Fruit fly (Drosophila melanogaster) whole organism, embryonic: Measurements from ENCODE around the gene Sytbeta.

Experiments
- CG11504 ChIP-seq: fragments of 200-800 bp; sonication (Bioruptor generic); optimal IDR thresholded peaks from 3 replicates; lab custom pipeline; 2019; ENCODE audit warnings: missing biosample characterization, mild to moderate bottlenecking, missing genetic modification characterization, moderate library complexity
- CG11695 ChIP-seq: fragments of 200-800 bp; sonication (Bioruptor generic); IDR thresholded peaks from 3 replicates; pipeline ENCODE4 v1.3.6; 2022; ENCODE audit warnings: missing biosample characterization, missing genetic modification characterization
- CG12155 ChIP-seq: fragments of 200-800 bp; sonication (Bioruptor generic); optimal IDR thresholded peaks from 3 replicates; lab custom pipeline; 2016; ENCODE audit warnings: missing biosample characterization, missing genetic modification characterization
- CG1233 ChIP-seq: fragments of 200-800 bp; sonication (Bioruptor generic); optimal IDR thresholded peaks from 4 replicates; lab custom pipeline; 2018; ENCODE audit warnings: missing biosample characterization, mild to moderate bottlenecking, missing genetic modification characterization
- CG12744 ChIP-seq: fragments of 200-800 bp; sonication (Bioruptor generic); optimal IDR thresholded peaks from 2 replicates; lab custom pipeline; 2016; ENCODE audit warnings: missing biosample characterization, missing genetic modification characterization
- CG14441 ChIP-seq: fragments of 200-800 bp; sonication (Bioruptor generic); IDR thresholded peaks from 2 replicates; pipeline ENCODE4 v1.3.6; 2022; ENCODE audit warnings: missing biosample characterization, missing genetic modification characterization
- CG14860 ChIP-seq: fragments of 200-800 bp; sonication (Bioruptor generic); IDR thresholded peaks from 3 replicates; pipeline ENCODE4 v1.3.6; 2022; ENCODE audit warnings: missing biosample characterization, missing genetic modification characterization; ENCODE audit not compliant: partially characterized antibody
- CG1603 ChIP-seq: fragments of 200-800 bp; sonication (Bioruptor generic); optimal IDR thresholded peaks from 2 replicates; lab custom pipeline; 2019; ENCODE audit warnings: missing biosample characterization, mild to moderate bottlenecking, missing genetic modification characterization, moderate library complexity
- CG17359 ChIP-seq: fragments of 200-800 bp; sonication (Bioruptor generic); optimal IDR thresholded peaks from 3 replicates; lab custom pipeline; 2018; ENCODE audit warnings: missing biosample characterization, mild to moderate bottlenecking, missing genetic modification characterization, moderate library complexity
- CG18011 ChIP-seq: fragments of 200-800 bp; sonication (Bioruptor generic); optimal IDR thresholded peaks from 2 replicates; lab custom pipeline; 2017; ENCODE audit warnings: missing biosample characterization, missing genetic modification characterization, mild to moderate bottlenecking, moderate library complexity, missing genotype
- CG1832 ChIP-seq: fragments of 200-800 bp; sonication (Bioruptor generic); optimal IDR thresholded peaks from 2 replicates; lab custom pipeline; 2017; ENCODE audit warnings: missing biosample characterization, mild to moderate bottlenecking, missing genetic modification characterization, inconsistent platforms
- CG31224 ChIP-seq: fragments of 200-800 bp; sonication (Bioruptor generic); IDR thresholded peaks from 2 replicates; pipeline ENCODE4 v1.3.6; 2022; ENCODE audit warnings: missing biosample characterization, missing genetic modification characterization
- CG3407 ChIP-seq: fragments of 200-800 bp; sonication (Bioruptor generic); optimal IDR thresholded peaks from 2 replicates; lab custom pipeline; 2018; ENCODE audit warnings: missing biosample characterization, mild to moderate bottlenecking, missing genetic modification characterization
- CG34224 ChIP-seq: fragments of 200-800 bp; sonication (Bioruptor generic); IDR thresholded peaks from 3 replicates; pipeline ENCODE4 v1.3.6; 2022; ENCODE audit warnings: missing biosample characterization, missing genetic modification characterization; ENCODE audit not compliant: partially characterized antibody
- CG5245 ChIP-seq: fragments of 200-800 bp; sonication (Bioruptor generic); optimal IDR thresholded peaks from 3 replicates; lab custom pipeline; 2016; ENCODE audit warnings: missing biosample characterization, missing genetic modification characterization
- CG6854 ChIP-seq: fragments of 200-800 bp; sonication (Bioruptor generic); optimal IDR thresholded peaks from 3 replicates; lab custom pipeline; 2017; ENCODE audit warnings: missing biosample characterization, mild to moderate bottlenecking, missing genetic modification characterization
- Dek ChIP-seq: fragments of 200-800 bp; sonication (Bioruptor generic); optimal IDR thresholded peaks from 3 replicates; lab custom pipeline; 2019; ENCODE audit warnings: missing biosample characterization, mild to moderate bottlenecking, missing genetic modification characterization, moderate library complexity
- Dip2 ChIP-seq: fragments of 200-800 bp; sonication (Bioruptor generic); IDR thresholded peaks from 2 replicates; pipeline ENCODE4 v1.3.6; 2022; ENCODE audit warnings: missing biosample characterization, missing genetic modification characterization
- Hr51 ChIP-seq, 2 experiments: fragments of 200-800 bp; sonication (Bioruptor generic); optimal IDR thresholded peaks; 2 replicates in 1 of 2; 3 replicates in 1 of 2; lab custom pipeline; 2016 to 2018; ENCODE audit warnings: missing biosample characterization in 2 of 2, missing genetic modification characterization in 2 of 2, mild to moderate bottlenecking in 1 of 2, moderate library complexity in 1 of 2
- Lim3 ChIP-seq: fragments of 200-800 bp; sonication (Bioruptor generic); IDR thresholded peaks from 2 replicates; pipeline ENCODE4 v1.3.6; 2022; ENCODE audit warnings: missing biosample characterization, missing genetic modification characterization
- MBD-R2 ChIP-seq: fragments of 200-800 bp; sonication (Bioruptor generic); IDR thresholded peaks from 2 replicates; pipeline ENCODE4 v1.3.6; 2022; ENCODE audit warnings: missing biosample characterization, missing genetic modification characterization
- Med ChIP-seq: fragments of 200-800 bp; sonication (Bioruptor generic); peaks from one replicate; lab custom pipeline; 2016; ENCODE audit warnings: missing biosample characterization, missing genetic modification characterization, mild to moderate bottlenecking, inconsistent platforms, moderate library complexity
- Pdp1 ChIP-seq, 2 experiments: fragments of 200-800 bp; sonication (Bioruptor generic); optimal IDR thresholded peaks; 3 replicates each; lab custom pipeline; 2016; ENCODE audit warnings: missing biosample characterization in 2 of 2, missing genetic modification characterization in 2 of 2, mild to moderate bottlenecking in 1 of 2, moderate library complexity in 1 of 2
- Poxn ChIP-seq: fragments of 200-800 bp; sonication (Bioruptor generic); IDR thresholded peaks from 2 replicates; pipeline ENCODE4 v1.3.6; 2022; ENCODE audit warnings: missing biosample characterization, missing genetic modification characterization
- Rfx ChIP-seq: fragments of 200-800 bp; sonication (Bioruptor generic); IDR thresholded peaks from 2 replicates; pipeline ENCODE4 v1.3.6; 2022; ENCODE audit warnings: missing biosample characterization, missing genetic modification characterization
- Spps ChIP-seq: fragments of 200-800 bp; sonication (Bioruptor generic); optimal IDR thresholded peaks from 2 replicates; lab custom pipeline; 2018; ENCODE audit warnings: missing biosample characterization, mild to moderate bottlenecking, missing genetic modification characterization
- Trl ChIP-seq, 3 experiments: fragments of >200 bp in 2 of 3; fragments of 200-800 bp in 1 of 3; sonication (Bioruptor generic) in 1 of 3; optimal IDR thresholded peaks; 2 replicates in 1 of 3; 3 replicates in 2 of 3; lab custom pipeline; 2016 to 2017; ENCODE audit warnings: missing biosample characterization in 1 of 3, missing genetic modification characterization in 1 of 3
- ase ChIP-seq: fragments of 200-800 bp; sonication (Bioruptor generic); IDR thresholded peaks from 3 replicates; pipeline ENCODE4 v1.3.6; 2022; ENCODE audit warnings: missing biosample characterization, missing genetic modification characterization
- cato ChIP-seq: fragments of 200-800 bp; sonication (Bioruptor generic); optimal IDR thresholded peaks from 2 replicates; lab custom pipeline; 2016; ENCODE audit warnings: missing biosample characterization, missing genetic modification characterization, borderline replicate concordance
- chif ChIP-seq, 2 experiments: fragments of 200-800 bp; sonication (Bioruptor generic); optimal IDR thresholded peaks; 3 replicates each; lab custom pipeline; 2016; ENCODE audit warnings: missing biosample characterization in 2 of 2, missing genetic modification characterization in 2 of 2
- corto ChIP-seq: fragments of 200-800 bp; sonication (Bioruptor generic); optimal IDR thresholded peaks from 2 replicates; lab custom pipeline; 2016; ENCODE audit warnings: missing biosample characterization, mild to moderate bottlenecking, missing genetic modification characterization, moderate library complexity
- dmrt99B ChIP-seq: fragments of 200-800 bp; sonication (Bioruptor generic); optimal IDR thresholded peaks from 2 replicates; lab custom pipeline; 2018; ENCODE audit warnings: missing biosample characterization, mild to moderate bottlenecking, missing genetic modification characterization, moderate library complexity
- en ChIP-seq: fragments of 200-800 bp; sonication (Bioruptor generic); optimal IDR thresholded peaks from 2 replicates; lab custom pipeline; 2016; ENCODE audit warnings: missing biosample characterization, missing genetic modification characterization
- esg ChIP-seq: fragments of 200-800 bp; sonication (Bioruptor generic); conservative IDR thresholded peaks from 2 replicates; pipeline ENCODE4 v1.3.6; 2022; ENCODE audit warnings: missing biosample characterization, missing genetic modification characterization
- gro ChIP-seq: fragments of 200-800 bp; sonication (Bioruptor generic); optimal IDR thresholded peaks from 2 replicates; lab custom pipeline; 2016; ENCODE audit warnings: missing biosample characterization, missing genetic modification characterization
- lbe ChIP-seq: fragments of 200-800 bp; sonication (Bioruptor generic); optimal IDR thresholded peaks from 2 replicates; lab custom pipeline; 2016; ENCODE audit warnings: missing biosample characterization, mild to moderate bottlenecking, missing genetic modification characterization
- mirr ChIP-seq: fragments of 200-800 bp; sonication (Bioruptor generic); optimal IDR thresholded peaks from 3 replicates; lab custom pipeline; 2018; ENCODE audit warnings: missing biosample characterization, mild to moderate bottlenecking, missing genetic modification characterization
- nerfin-1 ChIP-seq: fragments of 200-800 bp; sonication (Bioruptor generic); optimal IDR thresholded peaks from 3 replicates; lab custom pipeline; 2019; ENCODE audit warnings: missing biosample characterization, mild to moderate bottlenecking, missing genetic modification characterization, moderate library complexity
- nmo ChIP-seq: fragments of 200-800 bp; sonication (Bioruptor generic); optimal IDR thresholded peaks from 2 replicates; lab custom pipeline; 2018; ENCODE audit warnings: missing biosample characterization, mild to moderate bottlenecking, missing genetic modification characterization, moderate library complexity
- onecut ChIP-seq: fragments of 200-800 bp; sonication (Bioruptor generic); IDR thresholded peaks from 2 replicates; pipeline ENCODE4 v1.3.6; 2022; ENCODE audit warnings: missing biosample characterization, missing genetic modification characterization
- pum ChIP-seq: fragments of 200-800 bp; sonication (Bioruptor generic); optimal IDR thresholded peaks from 2 replicates; lab custom pipeline; 2016; ENCODE audit warnings: missing biosample characterization, missing genetic modification characterization
- ro ChIP-seq: fragments of 200-800 bp; sonication (Bioruptor generic); IDR thresholded peaks from 2 replicates; pipeline ENCODE4 v1.3.6; 2022; ENCODE audit warnings: missing biosample characterization, missing genetic modification characterization
- run ChIP-seq: fragments of 200-800 bp; sonication (Bioruptor generic); optimal IDR thresholded peaks from 3 replicates; lab custom pipeline; 2018; ENCODE audit warnings: missing biosample characterization, mild to moderate bottlenecking, missing genetic modification characterization
- sd ChIP-seq: fragments of 200-800 bp; sonication (Bioruptor generic); optimal IDR thresholded peaks from 3 replicates; lab custom pipeline; 2018; ENCODE audit warnings: missing biosample characterization, mild to moderate bottlenecking, missing genetic modification characterization, moderate library complexity
- trem ChIP-seq: fragments of 200-800 bp; optimal IDR thresholded peaks from 3 replicates; lab custom pipeline; 2019; ENCODE audit warnings: missing biosample characterization, mild to moderate bottlenecking, missing genetic modification characterization, moderate library complexity
- vfl ChIP-seq: fragments of 200-800 bp; sonication (Bioruptor generic); optimal IDR thresholded peaks from 2 replicates; lab custom pipeline; 2016; ENCODE audit warnings: missing biosample characterization, missing genetic modification characterization
- zen2 ChIP-seq: fragments of 200-800 bp; sonication (Bioruptor generic); IDR thresholded peaks from 3 replicates; pipeline ENCODE4 v1.3.6; 2022; ENCODE audit warnings: missing biosample characterization, missing genetic modification characterization; ENCODE audit not compliant: partially characterized antibody

Gene Sytbeta

DNA sequence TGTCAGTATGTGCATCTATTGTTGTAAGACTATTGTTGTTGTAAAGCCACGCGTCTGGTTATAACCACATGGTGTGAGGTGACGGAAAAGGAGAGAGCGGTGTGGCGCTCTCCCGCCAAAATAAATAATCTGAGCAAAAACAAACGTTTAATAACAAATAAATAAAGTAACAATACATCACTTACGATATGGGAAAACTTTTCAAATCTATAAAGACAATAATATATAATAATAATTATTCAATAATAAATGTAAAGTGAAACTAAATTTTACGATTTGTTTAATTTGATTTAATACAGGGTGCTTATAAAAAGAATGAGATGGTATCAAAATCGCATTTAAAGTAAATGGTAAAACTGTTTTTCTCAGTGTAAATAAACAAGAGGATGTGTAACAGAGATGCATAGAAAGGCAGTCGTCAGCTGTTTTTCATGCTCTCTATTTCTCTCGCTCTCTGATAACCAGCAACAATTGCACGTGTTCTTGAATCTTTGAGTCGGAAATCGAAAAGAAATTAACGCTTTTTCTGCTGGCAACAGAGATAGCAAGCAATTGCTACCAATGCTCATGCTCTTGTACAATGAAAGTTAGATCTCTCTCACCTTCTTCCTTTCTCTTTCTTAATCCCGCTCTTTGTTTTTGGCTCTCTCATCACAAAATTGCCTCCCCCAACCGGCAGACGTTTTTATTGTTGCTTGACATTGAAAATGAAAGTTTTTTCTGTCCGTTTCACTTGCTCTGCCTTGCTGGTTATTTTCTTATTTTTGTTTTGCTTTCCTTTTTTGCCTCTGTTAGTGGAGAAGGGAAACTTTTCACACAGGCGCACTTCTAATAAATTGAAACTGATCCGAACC, 34.1 kb upstream of the Sytbeta start (continued):
- peak; percentile 86 to 91 for TF ChIP-seq Trl (optimal IDR thresholded peaks at IDR 0.05; lab: Kevin White, UChicago)
- TF ChIP-seq Trl (GFP tag; optimal IDR thresholded peaks at IDR 0.05; lab: Kevin White, UChicago) = peak; percentile 69
- peak in 1 of 2 experiments; percentile 90 for TF ChIP-seq Hr51 (GFP tag; optimal IDR thresholded peaks at IDR 0.05; lab: Kevin White, UChicago)
- TF ChIP-seq CG17359 (tag; lab: Kevin White, UChicago) = peak; percentile 91
- peak; percentile 91 for TF ChIP-seq nerfin-1 (tag; lab: Kevin White, UChicago)
- peak; percentile 89 for TF ChIP-seq dmrt99B
- TF ChIP-seq mirr (GFP tag; lab: Kevin White, UChicago) = peak; percentile 39
- no peak for TF ChIP-seq Poxn (GFP tag; lab: Robert Waterston, UW)
- no peak for TF ChIP-seq CG34224 (GFP tag; lab: Robert Waterston, UW)
- no peak for TF ChIP-seq CG1832 (GFP tag; lab: Kevin White, UChicago)
- TF ChIP-seq CG5245 = peak; percentile 37
- TF ChIP-seq corto (GFP tag; lab: Kevin White, UChicago) = peak; percentile 5
- no peak for TF ChIP-seq en (GFP tag; lab: Kevin White, UChicago)
- TF ChIP-seq gro (GFP tag; lab: Kevin White, UChicago) = no peak
- TF ChIP-seq CG12744 (GFP tag; lab: Kevin White, UChicago) = no peak
- peak; percentile 88 for TF ChIP-seq Dek (tag; lab: Kevin White, UChicago)
- no peak for TF ChIP-seq CG18011 (GFP tag; lab: Kevin White, UChicago)
- TF ChIP-seq Dip2 = no peak
- TF ChIP-seq Med (GFP tag; lab: Kevin White, UChicago) = peak; percentile 55
- TF ChIP-seq CG11695 (GFP tag; lab: Robert Waterston, UW) = peak; percentile 93
- peak; percentile 62 for TF ChIP-seq ro (GFP tag; lab: Robert Waterston, UW)
- peak; percentile 64 for TF ChIP-seq CG1603 (tag; lab: Kevin White, UChicago)
- TF ChIP-seq CG6854 = peak; percentile 81
- no peak for TF ChIP-seq chif (GFP tag; optimal IDR thresholded peaks at IDR 0.05; lab: Kevin White, UChicago)
- peak; percentile 93 for TF ChIP-seq CG1233
- TF ChIP-seq CG3407 (GFP tag; lab: Kevin White, UChicago) = peak; percentile 79
- peak; percentile 81 for TF ChIP-seq Rfx
- peak; percentile 95 for TF ChIP-seq trem (tag; lab: Kevin White, UChicago)
- no peak for TF ChIP-seq MBD-R2 (GFP tag; lab: Robert Waterston, UW)
- TF ChIP-seq CG11504 (tag; lab: Kevin White, UChicago) = peak; percentile 91
- no peak for TF ChIP-seq vfl (GFP tag; lab: Kevin White, UChicago)
- peak; percentile 71 for TF ChIP-seq CG14441 (GFP tag; lab: Robert Waterston, UW)
- TF ChIP-seq Spps (tag; lab: Kevin White, UChicago) = peak; percentile 93
- peak; percentile 66; the same call in 1 of the 2 replicates for TF ChIP-seq CG31224
- TF ChIP-seq nmo = peak; percentile 85
- peak; percentile 69; the same call in 1 of the 2 replicates for TF ChIP-seq onecut (GFP tag; lab: Robert Waterston, UW)
- no peak for TF ChIP-seq zen2 (GFP tag; lab: Robert Waterston, UW)
- TF ChIP-seq cato (GFP tag; lab: Kevin White, UChicago) = peak; percentile 56
- no peak for TF ChIP-seq Pdp1 (GFP tag; optimal IDR thresholded peaks at IDR 0.05; lab: Kevin White, UChicago)
- TF ChIP-seq run (tag; lab: Kevin White, UChicago) = peak; percentile 92
- TF ChIP-seq sd = peak; percentile 43
- TF ChIP-seq CG14860 (GFP tag; lab: Robert Waterston, UW) = no peak
- peak; percentile 53; the same call in 1 of the 2 replicates for TF ChIP-seq esg (GFP tag; lab: Robert Waterston, UW)
- TF ChIP-seq pum (GFP tag; lab: Kevin White, UChicago) = no peak
- TF ChIP-seq ase (GFP tag; lab: Robert Waterston, UW) = peak; percentile 70; the same call in 2 of the 3 replicates
- peak; percentile 72 for TF ChIP-seq lbe
- TF ChIP-seq CG12155 (GFP tag; lab: Kevin White, UChicago) = peak; percentile 38
- TF ChIP-seq Lim3 = no peak
